Worm (Caenorhabditis elegans) whole organism, young adult: Measurements from ENCODE around the gene Y110A2AL.7.

Experiments
- F23B12.7 ChIP-seq: sonication (generic microtip); optimal IDR thresholded peaks from 2 replicates; lab custom pipeline; 2017; ENCODE audit warnings: missing genetic modification characterization, mild to moderate bottlenecking, missing compliant biosample characterization, antibody characterized with exemption, moderate library complexity; ENCODE audit not compliant: insufficient read depth
- T26A5.8 ChIP-seq: sonication (generic microtip); optimal IDR thresholded peaks from 2 replicates; lab custom pipeline; 2016; ENCODE audit warnings: missing genetic modification characterization, missing compliant biosample characterization
- ama-1 ChIP-seq, 3 experiments: fragments of 150-350 bp in 1 of 3; sonication (generic microtip) in 2 of 3; optimal IDR thresholded peaks; 2 replicates each; lab custom pipeline; 2014 to 2018; ENCODE audit warnings: missing biosample characterization in 2 of 3, missing genetic modification characterization in 2 of 3, missing genetic modification reagents in 2 of 3
- aptf-2 ChIP-seq: fragments of 200-800 bp; sonication (Bioruptor generic); conservative IDR thresholded peaks from 2 replicates; pipeline ENCODE4 v1.3.6; 2022; ENCODE audit warnings: missing genetic modification reagents, missing genetic modification characterization, missing compliant biosample characterization
- attf-6 ChIP-seq: fragments of 200-800 bp; sonication (Bioruptor generic); IDR thresholded peaks from 2 replicates; pipeline ENCODE4 v1.3.6; 2022; ENCODE audit warnings: missing genetic modification reagents, missing genetic modification characterization, missing compliant biosample characterization
- efl-1 ChIP-seq: fragments of 150-350 bp; optimal IDR thresholded peaks from 2 replicates; lab custom pipeline; 2014; ENCODE audit warnings: missing biosample characterization, missing genetic modification reagents, missing genetic modification characterization
- madf-8 ChIP-seq: fragments of 200-800 bp; sonication (Bioruptor generic); conservative IDR thresholded peaks from 2 replicates; pipeline ENCODE4 v1.3.6; 2022; ENCODE audit warnings: missing genetic modification reagents, missing genetic modification characterization, missing compliant biosample characterization
- nfya-1 ChIP-seq: sonication (generic microtip); optimal IDR thresholded peaks from 2 replicates; lab custom pipeline; 2017; ENCODE audit warnings: antibody characterized with exemption, missing compliant biosample characterization, missing genetic modification characterization, borderline replicate concordance; ENCODE audit not compliant: insufficient read depth
- pha-4 ChIP-seq: fragments of 150-350 bp; sonication (generic microtip); optimal IDR thresholded peaks from 2 replicates; lab custom pipeline; 2014; ENCODE audit warnings: missing biosample characterization, missing genetic modification reagents, missing genetic modification characterization
- sea-2 ChIP-seq: fragments of 200-800 bp; sonication (Bioruptor generic); IDR thresholded peaks from 2 replicates; pipeline ENCODE4 v1.3.6; 2022; ENCODE audit warnings: missing genetic modification characterization, missing compliant biosample characterization

DNA sequence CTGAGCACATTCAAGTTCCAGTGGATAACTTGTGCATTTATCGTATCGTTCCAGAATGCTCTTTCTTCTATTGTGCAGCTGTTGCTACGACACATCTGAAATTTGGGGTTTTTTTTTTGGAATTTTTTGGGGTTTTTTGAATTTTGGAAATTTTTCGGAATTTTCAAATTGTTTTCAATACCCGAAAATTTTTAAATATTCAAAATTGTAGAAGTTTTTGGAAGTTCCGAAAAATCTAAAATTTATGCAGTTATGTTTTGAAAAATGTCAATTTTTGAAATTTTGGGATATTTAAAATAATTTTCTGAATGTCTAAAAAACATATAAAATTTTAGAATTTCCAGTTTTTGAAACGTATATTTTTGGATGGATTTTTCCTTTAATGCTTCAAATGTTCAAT is 28.8 kb upstream of the Y110A2AL.7 start, which contains the start of gene Y110A2AL.10:
- TF ChIP-seq madf-8 (GFP tag; lab: Robert Waterston, UW) (no peak), T26A5.8 (tag; lab: Kevin White, UChicago) (no peak), aptf-2 (GFP tag; lab: Robert Waterston, UW) (no peak), F23B12.7 (tag; lab: Kevin White, UChicago) (no peak), attf-6 (GFP tag; lab: Robert Waterston, UW) (no peak), sea-2 (GFP tag; lab: Robert Waterston, UW) (no peak), efl-1 (GFP tag; lab: Kevin White, UChicago) (no peak), pha-4 (no peak), nfya-1 (tag; lab: Kevin White, UChicago) (no peak), ama-1 (optimal IDR thresholded peaks at IDR 0.05; lab: Kevin White, UChicago) (no peak), ama-1 (GFP tag; optimal IDR thresholded peaks at IDR 0.05; lab: Kevin White, UChicago) (no peak)
